Worm (Caenorhabditis elegans) whole organism, L1 larva: ENCODE data around the gene hlh-28.

ENCODE experiments used
- aha-1 ChIP-seq: fragments of 150-350 bp; optimal IDR thresholded peaks from 2 replicates; lab custom pipeline; 2014; ENCODE audit warnings: missing biosample characterization, missing genetic modification characterization
- dpl-1 ChIP-seq, 3 experiments: fragments of 150-350 bp in 2 of 3; sonication (generic microtip) in 1 of 3; optimal IDR thresholded peaks; 2 replicates each; lab custom pipeline; 2014 to 2017; ENCODE audit warnings: missing biosample characterization in 3 of 3, missing genetic modification characterization in 3 of 3, missing genetic modification reagents in 3 of 3
- egl-27 ChIP-seq, 2 experiments: fragments of 150-350 bp in 1 of 2; sonication (generic microtip); optimal IDR thresholded peaks; 3 replicates each; lab custom pipeline; 2017 to 2018; ENCODE audit warnings: missing biosample characterization in 2 of 2, missing genetic modification characterization in 2 of 2, missing genetic modification reagents in 2 of 2
- hpl-2 ChIP-seq: fragments of 150-350 bp; optimal IDR thresholded peaks from 2 replicates; lab custom pipeline; 2014; ENCODE audit warnings: missing biosample characterization, missing genetic modification reagents, missing genetic modification characterization
- unc-86 ChIP-seq: sonication (generic microtip); optimal IDR thresholded peaks from 2 replicates; lab custom pipeline; 2016; ENCODE audit warnings: missing genetic modification characterization, missing compliant biosample characterization

DNA sequence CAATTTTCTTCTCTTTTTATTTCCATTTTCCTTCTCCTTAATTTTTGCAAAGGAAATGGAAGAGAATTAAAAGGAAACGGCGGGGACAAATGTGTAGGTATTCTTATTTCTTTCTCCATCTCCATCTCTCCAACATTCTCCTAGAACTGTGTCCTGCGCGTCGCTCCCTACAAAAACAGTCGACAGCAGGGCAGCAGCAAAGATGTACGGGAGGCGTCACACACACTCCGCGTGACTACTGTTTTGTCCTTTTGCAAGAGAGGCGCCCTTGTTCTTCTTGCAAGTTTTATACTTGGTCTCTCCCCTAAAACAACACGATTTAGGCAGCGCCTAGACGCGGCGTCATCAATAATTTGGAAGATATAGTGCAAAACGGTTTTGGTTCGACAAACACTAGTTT, 10.9 kb upstream of the hlh-28 start:
- TF ChIP-seq hpl-2 (GFP tag; lab: Kevin White, UChicago) (no peak), egl-27 (tag; optimal IDR thresholded peaks at IDR 0.05; lab: Kevin White, UChicago) (no peak), dpl-1 (GFP tag; optimal IDR thresholded peaks at IDR 0.05; lab: Kevin White, UChicago) (no peak), unc-86 (tag; lab: Kevin White, UChicago) (no peak), aha-1 (tag; lab: Kevin White, UChicago) (no peak)
